Worm (Caenorhabditis elegans) whole organism, young adult: ENCODE results near the gene F20D6.9.

Experiments
- ama-1 ChIP-seq, 3 experiments: fragments of 150-350 bp in 1 of 3; sonication (generic microtip) in 2 of 3; optimal IDR thresholded peaks; 2 replicates each; lab custom pipeline; 2014 to 2018; ENCODE audit warnings: missing biosample characterization in 2 of 3, missing genetic modification characterization in 2 of 3, missing genetic modification reagents in 2 of 3
- pha-4 ChIP-seq: fragments of 150-350 bp; sonication (generic microtip); optimal IDR thresholded peaks from 2 replicates; lab custom pipeline; 2014; ENCODE audit warnings: missing biosample characterization, missing genetic modification reagents, missing genetic modification characterization

ce11 chrV:8224634-8225033, 47.4 kb upstream of the F20D6.9 start, which contains the start of gene pax-1:
- TF ChIP-seq ama-1 (optimal IDR thresholded peaks at IDR 0.05; lab: Kevin White, UChicago) (no peak), ama-1 (GFP tag; optimal IDR thresholded peaks at IDR 0.05; lab: Kevin White, UChicago) (no peak), pha-4 (tag; lab: Kevin White, UChicago) (no peak)
